Fruit fly (Drosophila melanogaster) whole organism, embryonic: ENCODE measurements around the gene GlcAT-P.

Source experiments
- Atf3 ChIP-seq: fragments of 200-800 bp; sonication (Bioruptor generic); optimal IDR thresholded peaks from 3 replicates; lab custom pipeline; 2016; ENCODE audit warnings: missing biosample characterization, missing genetic modification characterization
- B-H1 ChIP-seq: fragments of 200-800 bp; sonication (Bioruptor generic); IDR thresholded peaks from 3 replicates; pipeline ENCODE4 v1.3.6; 2022; ENCODE audit warnings: missing biosample characterization, missing genetic modification characterization
- Bgb ChIP-seq: fragments of 200-800 bp; sonication (Bioruptor generic); IDR thresholded peaks from 2 replicates; pipeline ENCODE4 v1.3.6; 2022; ENCODE audit warnings: missing biosample characterization, missing genetic modification characterization; ENCODE audit not compliant: partially characterized antibody
- CG10267 ChIP-seq: fragments of 200-800 bp; sonication (Bioruptor generic); optimal IDR thresholded peaks from 2 replicates; lab custom pipeline; 2018; ENCODE audit warnings: missing biosample characterization, mild to moderate bottlenecking, missing genetic modification characterization, moderate library complexity
- CG10366 ChIP-seq: fragments of 200-800 bp; sonication (Bioruptor generic); IDR thresholded peaks from 2 replicates; pipeline ENCODE4 v1.3.6; 2022; ENCODE audit warnings: missing biosample characterization, missing genetic modification characterization
- CG12659 ChIP-seq: fragments of 200-800 bp; sonication (Bioruptor generic); optimal IDR thresholded peaks from 3 replicates; lab custom pipeline; 2017; ENCODE audit warnings: mild to moderate bottlenecking, missing biosample characterization, missing genetic modification reagents, missing genetic modification characterization
- CG12744 ChIP-seq: fragments of 200-800 bp; sonication (Bioruptor generic); optimal IDR thresholded peaks from 2 replicates; lab custom pipeline; 2016; ENCODE audit warnings: missing biosample characterization, missing genetic modification characterization
- CG13424 ChIP-seq: fragments of 200-800 bp; sonication (Bioruptor generic); optimal IDR thresholded peaks from 2 replicates; lab custom pipeline; 2019; ENCODE audit warnings: missing biosample characterization, mild to moderate bottlenecking, missing genetic modification characterization, moderate library complexity
- CG14014 ChIP-seq: fragments of 200-800 bp; sonication (Bioruptor generic); IDR thresholded peaks from 2 replicates; pipeline ENCODE4 v1.3.6; 2022; ENCODE audit warnings: missing biosample characterization, missing genetic modification characterization
- CG17186 ChIP-seq: fragments of 200-800 bp; sonication (Bioruptor generic); optimal IDR thresholded peaks from 3 replicates; lab custom pipeline; 2017; ENCODE audit warnings: missing biosample characterization, missing genetic modification reagents, missing genetic modification characterization
- CG17361 ChIP-seq: fragments of 200-800 bp; sonication (Bioruptor generic); IDR thresholded peaks from 3 replicates; pipeline ENCODE4 v1.3.6; 2022; ENCODE audit warnings: missing biosample characterization, missing genetic modification characterization
- CG17385 ChIP-seq: fragments of 200-800 bp; sonication (Bioruptor generic); optimal IDR thresholded peaks from 3 replicates; lab custom pipeline; 2018; ENCODE audit warnings: missing biosample characterization, mild to moderate bottlenecking, missing genetic modification characterization
- CG18476 ChIP-seq: fragments of 200-800 bp; sonication (Bioruptor generic); optimal IDR thresholded peaks from 2 replicates; lab custom pipeline; 2016; ENCODE audit warnings: missing biosample characterization, mild to moderate bottlenecking, missing genetic modification characterization
- CG18619 ChIP-seq: fragments of 200-800 bp; sonication (Bioruptor generic); optimal IDR thresholded peaks from 3 replicates; lab custom pipeline; 2017; ENCODE audit warnings: missing biosample characterization, mild to moderate bottlenecking, missing genetic modification characterization
- CG2202 ChIP-seq: fragments of 200-800 bp; sonication (Bioruptor generic); optimal IDR thresholded peaks from 2 replicates; lab custom pipeline; 2018; ENCODE audit warnings: missing biosample characterization, mild to moderate bottlenecking, missing genetic modification characterization
- CG31388 ChIP-seq: fragments of 200-800 bp; sonication (Bioruptor generic); optimal IDR thresholded peaks from 2 replicates; lab custom pipeline; 2016; ENCODE audit warnings: missing biosample characterization, missing genetic modification characterization
- CG32532 ChIP-seq: fragments of 200-800 bp; sonication (Bioruptor generic); IDR thresholded peaks from 2 replicates; pipeline ENCODE4 v1.3.6; 2022; ENCODE audit warnings: missing biosample characterization, missing genetic modification characterization
- CG33557 ChIP-seq: fragments of 200-800 bp; sonication (Bioruptor generic); optimal IDR thresholded peaks from 2 replicates; lab custom pipeline; 2019; ENCODE audit warnings: missing biosample characterization, mild to moderate bottlenecking, missing genetic modification characterization, moderate library complexity
- CG34224 ChIP-seq: fragments of 200-800 bp; sonication (Bioruptor generic); IDR thresholded peaks from 3 replicates; pipeline ENCODE4 v1.3.6; 2022; ENCODE audit warnings: missing biosample characterization, missing genetic modification characterization; ENCODE audit not compliant: partially characterized antibody
- CG7786 ChIP-seq: fragments of 200-800 bp; sonication (Bioruptor generic); optimal IDR thresholded peaks from 2 replicates; lab custom pipeline; 2016; ENCODE audit warnings: missing biosample characterization, missing genetic modification characterization
- CG7987 ChIP-seq: fragments of 200-800 bp; sonication (Bioruptor generic); optimal IDR thresholded peaks from 2 replicates; lab custom pipeline; 2018; ENCODE audit warnings: missing biosample characterization, mild to moderate bottlenecking, missing genetic modification characterization, moderate library complexity
- CHES-1-like ChIP-seq: fragments of 200-800 bp; sonication (Bioruptor generic); optimal IDR thresholded peaks from 2 replicates; lab custom pipeline; 2016; ENCODE audit warnings: missing biosample characterization, missing genetic modification characterization
- CrebB ChIP-seq: fragments of 200-800 bp; sonication (Bioruptor generic); optimal IDR thresholded peaks from 3 replicates; lab custom pipeline; 2018; ENCODE audit warnings: missing biosample characterization, mild to moderate bottlenecking, missing genetic modification characterization
- Hsf ChIP-seq: fragments of 200-800 bp; sonication (Bioruptor generic); optimal IDR thresholded peaks from 3 replicates; lab custom pipeline; 2016; ENCODE audit warnings: missing biosample characterization, missing genetic modification characterization
- Lhr ChIP-seq: fragments of 200-800 bp; sonication (Bioruptor generic); optimal IDR thresholded peaks from 3 replicates; lab custom pipeline; 2017; ENCODE audit warnings: mild to moderate bottlenecking, missing biosample characterization, missing genetic modification reagents, missing genetic modification characterization
- Lim3 ChIP-seq: fragments of 200-800 bp; sonication (Bioruptor generic); IDR thresholded peaks from 2 replicates; pipeline ENCODE4 v1.3.6; 2022; ENCODE audit warnings: missing biosample characterization, missing genetic modification characterization
- MBD-R2 ChIP-seq: fragments of 200-800 bp; sonication (Bioruptor generic); IDR thresholded peaks from 2 replicates; pipeline ENCODE4 v1.3.6; 2022; ENCODE audit warnings: missing biosample characterization, missing genetic modification characterization
- MESR4 ChIP-seq: fragments of 200-800 bp; sonication (Bioruptor generic); optimal IDR thresholded peaks from 2 replicates; lab custom pipeline; 2018; ENCODE audit warnings: missing biosample characterization, mild to moderate bottlenecking, missing genetic modification characterization, moderate library complexity
- NC2β ChIP-seq: fragments of 200-800 bp; sonication (Bioruptor generic); optimal IDR thresholded peaks from 2 replicates; lab custom pipeline; 2016; ENCODE audit warnings: missing biosample characterization, missing genetic modification characterization
- Sry-δ ChIP-seq: fragments of 200-800 bp; sonication (Bioruptor generic); optimal IDR thresholded peaks from 2 replicates; lab custom pipeline; 2016; ENCODE audit warnings: missing biosample characterization, missing genetic modification characterization
- ap ChIP-seq: fragments of 200-800 bp; sonication (Bioruptor generic); IDR thresholded peaks from 2 replicates; pipeline ENCODE4 v1.3.6; 2022; ENCODE audit warnings: missing biosample characterization, missing genetic modification characterization
- caup ChIP-seq: fragments of 200-800 bp; sonication (Bioruptor generic); optimal IDR thresholded peaks from 3 replicates; lab custom pipeline; 2017; ENCODE audit warnings: missing biosample characterization, mild to moderate bottlenecking, missing genetic modification characterization, moderate library complexity; ENCODE audit not compliant: severe bottlenecking
- ci ChIP-seq: fragments of 200-800 bp; sonication (Bioruptor generic); IDR thresholded peaks from 3 replicates; pipeline ENCODE4 v1.3.6; 2022; ENCODE audit warnings: missing biosample characterization, missing genetic modification characterization
- crp ChIP-seq, 2 experiments: fragments of 200-800 bp; sonication (Bioruptor generic); optimal IDR thresholded peaks; 2 replicates in 1 of 2; 3 replicates in 1 of 2; lab custom pipeline; 2017; ENCODE audit warnings: missing biosample characterization in 2 of 2, missing genetic modification characterization in 2 of 2, mild to moderate bottlenecking in 1 of 2, moderate library complexity in 1 of 2
- gce ChIP-seq: fragments of 200-800 bp; sonication (Bioruptor generic); IDR thresholded peaks from 3 replicates; pipeline ENCODE4 v1.3.6; 2022; ENCODE audit warnings: missing biosample characterization, missing genetic modification characterization
- gro ChIP-seq: fragments of 200-800 bp; sonication (Bioruptor generic); optimal IDR thresholded peaks from 2 replicates; lab custom pipeline; 2016; ENCODE audit warnings: missing biosample characterization, missing genetic modification characterization
- hkb ChIP-seq, 2 experiments: fragments of 200-800 bp in 1 of 2; fragments of >200 bp in 1 of 2; sonication (Bioruptor generic) in 1 of 2; IDR thresholded peaks in 1 of 2; optimal IDR thresholded peaks in 1 of 2; 2 replicates each; pipeline versions ENCODE4 v1.3.6 to Lab custom; 2017 to 2022; ENCODE audit warnings: missing biosample characterization in 1 of 2, missing genetic modification characterization in 1 of 2
- insv ChIP-seq, 2 experiments: fragments of 200-800 bp; sonication (Bioruptor generic); optimal IDR thresholded peaks; 3 replicates each; lab custom pipeline; 2016 to 2018; ENCODE audit warnings: missing biosample characterization in 2 of 2, missing genetic modification characterization in 2 of 2
- mld ChIP-seq: fragments of 200-800 bp; sonication (Bioruptor generic); IDR thresholded peaks from 3 replicates; pipeline ENCODE4 v1.3.6; 2022; ENCODE audit warnings: missing biosample characterization, missing genetic modification characterization; ENCODE audit not compliant: partially characterized antibody
- p53 ChIP-seq: fragments of 200-800 bp; sonication (Bioruptor generic); optimal IDR thresholded peaks from 2 replicates; lab custom pipeline; 2016; ENCODE audit warnings: missing biosample characterization, missing genetic modification characterization
- row ChIP-seq: fragments of 200-800 bp; sonication (Bioruptor generic); IDR thresholded peaks from 3 replicates; pipeline ENCODE4 v1.3.6; 2022; ENCODE audit warnings: missing biosample characterization, missing genetic modification characterization
- scrt ChIP-seq: fragments of 200-800 bp; sonication (Bioruptor generic); optimal IDR thresholded peaks from 2 replicates; lab custom pipeline; 2018; ENCODE audit warnings: missing biosample characterization, mild to moderate bottlenecking, missing genetic modification characterization, moderate library complexity
- sim ChIP-seq: fragments of 200-800 bp; sonication (Bioruptor generic); IDR thresholded peaks from 2 replicates; pipeline ENCODE4 v1.3.6; 2022; ENCODE audit warnings: missing biosample characterization, missing genetic modification characterization
- stwl ChIP-seq: fragments of 200-800 bp; sonication (Bioruptor generic); optimal IDR thresholded peaks from 3 replicates; lab custom pipeline; 2018; ENCODE audit warnings: missing biosample characterization, mild to moderate bottlenecking, missing genetic modification characterization, moderate library complexity
- vfl ChIP-seq: fragments of 200-800 bp; sonication (Bioruptor generic); optimal IDR thresholded peaks from 2 replicates; lab custom pipeline; 2016; ENCODE audit warnings: missing biosample characterization, missing genetic modification characterization
- vvl ChIP-seq: fragments of 200-800 bp; sonication (Bioruptor generic); IDR thresholded peaks from 2 replicates; pipeline ENCODE4 v1.3.6; 2022; ENCODE audit warnings: missing biosample characterization, missing genetic modification characterization
- wek ChIP-seq: fragments of 200-800 bp; sonication (Bioruptor generic); optimal IDR thresholded peaks from 3 replicates; lab custom pipeline; 2018; ENCODE audit warnings: missing biosample characterization, mild to moderate bottlenecking, missing genetic modification characterization, moderate library complexity

GlcAT-P gene

DNA sequence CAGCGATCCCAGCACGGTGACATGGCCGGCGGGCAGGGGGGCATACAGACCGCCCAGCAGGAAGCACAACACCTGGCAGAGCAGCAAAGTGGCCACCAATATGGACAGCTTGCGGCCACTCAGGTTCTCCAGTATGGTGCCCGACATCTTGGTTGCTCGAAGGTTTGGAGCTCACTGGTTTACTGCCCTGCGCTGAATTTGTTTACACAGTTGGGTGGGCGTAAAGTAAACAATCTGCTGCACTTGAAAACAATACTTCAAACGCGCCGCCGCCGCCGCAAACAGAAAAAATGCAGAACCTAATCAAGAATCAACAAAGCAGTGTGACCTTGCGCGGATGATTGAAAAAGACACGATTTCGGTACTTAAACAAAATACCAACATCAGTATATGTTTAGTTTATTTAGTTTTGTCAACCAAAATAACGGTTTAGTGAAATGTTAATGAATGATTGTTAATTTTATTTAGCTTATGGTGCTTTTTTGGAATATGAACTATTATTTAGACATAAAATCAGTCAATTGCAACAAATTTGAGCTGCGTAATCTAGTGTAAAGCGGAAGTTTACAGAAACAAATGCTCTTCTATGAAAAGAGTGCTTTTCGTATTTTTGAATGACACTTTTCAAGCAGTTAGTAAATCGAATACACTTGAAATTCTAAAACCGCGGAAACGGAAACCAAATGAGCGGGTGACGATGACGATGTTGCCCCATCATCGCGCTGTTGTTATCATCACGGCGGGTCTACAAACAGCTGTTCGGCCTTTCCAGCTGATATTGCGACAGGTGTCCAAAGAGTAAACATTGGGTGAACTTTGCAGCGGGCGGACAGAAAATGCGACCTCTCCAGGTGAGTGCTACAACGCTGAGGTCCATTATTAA lies 27.8 kb downstream of the GlcAT-P start, which contains the start of the genes wls and Adck5 (continued):
- TF ChIP-seq MESR4 (peak; percentile 59), gce (GFP tag; lab: Robert Waterston, UW) (peak; percentile 64; the same call in 1 of the 3 replicates), ap (GFP tag; lab: Robert Waterston, UW) (no peak), CG12659 (peak; percentile 58), CG17186 (GFP tag; lab: Kevin White, UChicago) (peak; percentile 34), stwl (tag; lab: Kevin White, UChicago) (peak; percentile 79), hkb (optimal IDR thresholded peaks at IDR 0.05; lab: Kevin White, UChicago) (no peak), hkb (GFP tag; IDR thresholded peaks at IDR 0.05; lab: Robert Waterston, UW) (peak; percentile 69), crp (GFP tag; optimal IDR thresholded peaks at IDR 0.05; lab: Kevin White, UChicago) (peak; percentile 58 to 92), CG13424 (tag; lab: Kevin White, UChicago) (peak; percentile 21), CG12744 (GFP tag; lab: Kevin White, UChicago) (peak; percentile 59), CG14014 (GFP tag; lab: Robert Waterston, UW) (peak; percentile 20; the same call in 1 of the 2 replicates), CG34224 (GFP tag; lab: Robert Waterston, UW) (0 out of 3 replicates have a peak, but pooled peaks have one; percentile 23), CG33557 (no peak), p53 (GFP tag; lab: Kevin White, UChicago) (peak; percentile 7), Lim3 (GFP tag; lab: Robert Waterston, UW) (no peak), B-H1 (no peak), CG10366 (GFP tag; lab: Robert Waterston, UW) (no peak), Sry-δ (peak; percentile 25), Hsf (GFP tag; lab: Kevin White, UChicago) (peak; percentile 62), gro (GFP tag; lab: Kevin White, UChicago) (peak; percentile 40), insv (GFP tag; optimal IDR thresholded peaks at IDR 0.05; lab: Kevin White, UChicago) (peak in 1 of 2 experiments; percentile 70), CG31388 (GFP tag; lab: Kevin White, UChicago) (no peak), caup (GFP tag; lab: Kevin White, UChicago) (peak; percentile 83), CG32532 (GFP tag; lab: Robert Waterston, UW) (0 out of 2 replicates have a peak, but pooled peaks have one; percentile 32), CrebB (peak; percentile 73), scrt (peak; percentile 82), CHES-1-like (GFP tag; lab: Kevin White, UChicago) (peak; percentile 54), row (GFP tag; lab: Robert Waterston, UW) (no peak), CG18619 (GFP tag; lab: Kevin White, UChicago) (peak; percentile 27), NC2β (GFP tag; lab: Kevin White, UChicago) (peak; percentile 26), Atf3 (GFP tag; lab: Kevin White, UChicago) (no peak), CG10267 (tag; lab: Kevin White, UChicago) (peak; percentile 52), CG7987 (GFP tag; lab: Kevin White, UChicago) (peak; percentile 81), sim (GFP tag; lab: Robert Waterston, UW) (no peak), Bgb (GFP tag; lab: Robert Waterston, UW) (peak; percentile 24; the same call in 1 of the 2 replicates), vvl (GFP tag; lab: Robert Waterston, UW) (0 out of 2 replicates have a peak, but pooled peaks have one; percentile 30), CG18476 (GFP tag; lab: Kevin White, UChicago) (peak; percentile 39), wek (GFP tag; lab: Kevin White, UChicago) (peak; percentile 62), vfl (GFP tag; lab: Kevin White, UChicago) (peak; percentile 3), CG7786 (peak; percentile 5), mld (no peak), CG17361 (GFP tag; lab: Robert Waterston, UW) (peak; percentile 62; the same call in 2 of the 3 replicates), CG2202 (peak; percentile 50), CG17385 (GFP tag; lab: Kevin White, UChicago) (peak; percentile 56), MBD-R2 (GFP tag; lab: Robert Waterston, UW) (peak; percentile 76), Lhr (GFP tag; lab: Kevin White, UChicago) (peak; percentile 41), ci (GFP tag; lab: Robert Waterston, UW) (peak; percentile 87)
